Worm (Caenorhabditis elegans) whole organism, young adult: ENCODE measurements around the gene C47E12.10.
A peak's percentile ranks its signal among the peaks of the same experiment; 100 is the strongest.

Experiments used
- B0336.3 ChIP-seq: fragments of 200-800 bp; sonication (Bioruptor generic); IDR thresholded peaks from 2 replicates; pipeline ENCODE4 v1.3.6; 2022; ENCODE audit warnings: missing genetic modification characterization, missing compliant biosample characterization
- C17E4.6 ChIP-seq: fragments of 200-800 bp; sonication (Bioruptor generic); IDR thresholded peaks from 2 replicates; pipeline ENCODE4 v1.3.6; 2022; ENCODE audit warnings: missing genetic modification reagents, missing genetic modification characterization, missing compliant biosample characterization
- D2030.7 ChIP-seq: fragments of 200-800 bp; sonication (Bioruptor generic); IDR thresholded peaks from 2 replicates; pipeline ENCODE4 v1.3.6; 2022; ENCODE audit warnings: missing genetic modification reagents, missing genetic modification characterization, missing compliant biosample characterization
- F22D6.2 ChIP-seq: sonication (generic microtip); optimal IDR thresholded peaks from 2 replicates; lab custom pipeline; 2016; ENCODE audit warnings: mild to moderate bottlenecking, missing genetic modification characterization, missing compliant biosample characterization
- F37B4.10 ChIP-seq: fragments of 200-800 bp; sonication (Bioruptor generic); IDR thresholded peaks from 2 replicates; pipeline ENCODE4 v1.3.6; 2022; ENCODE audit warnings: missing genetic modification characterization, missing compliant biosample characterization
- F52B5.7 ChIP-seq: sonication (generic microtip); optimal IDR thresholded peaks from 2 replicates; lab custom pipeline; 2016; ENCODE audit warnings: mild to moderate bottlenecking, missing genetic modification characterization, missing compliant biosample characterization
- Y67H2A.10 ChIP-seq: fragments of 200-800 bp; sonication (Bioruptor generic); conservative IDR thresholded peaks from 2 replicates; pipeline ENCODE4 v1.3.6; 2022; ENCODE audit warnings: missing genetic modification reagents, missing genetic modification characterization, missing compliant biosample characterization
- ZK185.1 ChIP-seq: sonication (generic microtip); optimal IDR thresholded peaks from 2 replicates; lab custom pipeline; 2016; ENCODE audit warnings: mild to moderate bottlenecking, missing genetic modification characterization, missing compliant biosample characterization; ENCODE audit not compliant: poor library complexity, severe bottlenecking
- ama-1 ChIP-seq, 3 experiments: fragments of 150-350 bp in 1 of 3; sonication (generic microtip) in 2 of 3; optimal IDR thresholded peaks; 2 replicates each; lab custom pipeline; 2014 to 2018; ENCODE audit warnings: missing biosample characterization in 2 of 3, missing genetic modification characterization in 2 of 3, missing genetic modification reagents in 2 of 3
- athp-1 ChIP-seq: sonication (generic microtip); optimal IDR thresholded peaks from 2 replicates; lab custom pipeline; 2017; ENCODE audit warnings: mild to moderate bottlenecking, missing genetic modification characterization, missing compliant biosample characterization
- attf-5 ChIP-seq: fragments of 200-800 bp; sonication (Bioruptor generic); optimal IDR thresholded peaks from 2 replicates; lab custom pipeline; 2018; ENCODE audit warnings: mild to moderate bottlenecking, missing genetic modification characterization, missing compliant biosample characterization
- attf-6 ChIP-seq: fragments of 200-800 bp; sonication (Bioruptor generic); IDR thresholded peaks from 2 replicates; pipeline ENCODE4 v1.3.6; 2022; ENCODE audit warnings: missing genetic modification reagents, missing genetic modification characterization, missing compliant biosample characterization
- ccch-3 ChIP-seq: fragments of 200-800 bp; sonication (Bioruptor generic); optimal IDR thresholded peaks from 2 replicates; lab custom pipeline; 2018; ENCODE audit warnings: mild to moderate bottlenecking, missing genetic modification characterization, missing compliant biosample characterization
- cebp-1 ChIP-seq, 2 experiments: fragments of 200-800 bp in 1 of 2; sonication (Bioruptor generic) in 1 of 2; sonication (generic microtip) in 1 of 2; IDR thresholded peaks in 1 of 2; optimal IDR thresholded peaks in 1 of 2; 2 replicates each; pipeline versions ENCODE4 v1.3.6 to Lab custom; 2017 to 2022; ENCODE audit warnings: missing compliant biosample characterization in 2 of 2, missing genetic modification characterization in 2 of 2, mild to moderate bottlenecking in 1 of 2, missing genetic modification reagents in 1 of 2, moderate library complexity in 1 of 2
- ceh-100 ChIP-seq: fragments of 200-800 bp; sonication (Bioruptor generic); IDR thresholded peaks from 2 replicates; pipeline ENCODE4 v1.3.6; 2022; ENCODE audit warnings: missing genetic modification reagents, missing genetic modification characterization, missing compliant biosample characterization
- ceh-27 ChIP-seq: fragments of 200-800 bp; sonication (Bioruptor generic); optimal IDR thresholded peaks from 2 replicates; lab custom pipeline; 2018; ENCODE audit warnings: mild to moderate bottlenecking, missing genetic modification characterization, moderate library complexity, missing compliant biosample characterization
- ceh-40 ChIP-seq: fragments of 200-800 bp; sonication (Bioruptor generic); IDR thresholded peaks from 2 replicates; pipeline ENCODE4 v1.3.6; 2022; ENCODE audit warnings: missing genetic modification characterization, missing compliant biosample characterization
- chd-7 ChIP-seq: sonication (generic microtip); optimal IDR thresholded peaks from 2 replicates; lab custom pipeline; 2016; ENCODE audit warnings: mild to moderate bottlenecking, missing genetic modification characterization, moderate library complexity, missing compliant biosample characterization
- dox-1 ChIP-seq: fragments of 200-800 bp; sonication (Bioruptor generic); IDR thresholded peaks from 2 replicates; pipeline ENCODE4 v1.3.6; 2022; ENCODE audit warnings: missing genetic modification reagents, missing genetic modification characterization, missing compliant biosample characterization
- dpff-1 ChIP-seq: sonication (generic microtip); optimal IDR thresholded peaks from 2 replicates; lab custom pipeline; 2017; ENCODE audit warnings: mild to moderate bottlenecking, missing genetic modification characterization, missing compliant biosample characterization
- efl-1 ChIP-seq: fragments of 150-350 bp; optimal IDR thresholded peaks from 2 replicates; lab custom pipeline; 2014; ENCODE audit warnings: missing biosample characterization, missing genetic modification reagents, missing genetic modification characterization
- egl-18 ChIP-seq: fragments of 200-800 bp; sonication (Bioruptor generic); IDR thresholded peaks from 2 replicates; pipeline ENCODE4 v1.3.6; 2022; ENCODE audit warnings: missing genetic modification reagents, missing genetic modification characterization, missing compliant biosample characterization
- egl-44 ChIP-seq: fragments of 200-800 bp; sonication (Bioruptor generic); IDR thresholded peaks from 2 replicates; pipeline ENCODE4 v1.3.6; 2022; ENCODE audit warnings: missing genetic modification reagents, missing genetic modification characterization, missing compliant biosample characterization
- egrh-3 ChIP-seq: fragments of 200-800 bp; sonication (Bioruptor generic); IDR thresholded peaks from 2 replicates; pipeline ENCODE4 v1.3.6; 2022; ENCODE audit warnings: missing genetic modification reagents, missing genetic modification characterization, missing compliant biosample characterization
- ekl-4 ChIP-seq: fragments of 200-800 bp; sonication (Bioruptor generic); IDR thresholded peaks from 2 replicates; pipeline ENCODE4 v1.3.6; 2022; ENCODE audit warnings: missing genetic modification reagents, missing genetic modification characterization, missing compliant biosample characterization
- ets-4 ChIP-seq: fragments of 200-800 bp; sonication (Bioruptor generic); optimal IDR thresholded peaks from 2 replicates; lab custom pipeline; 2018; ENCODE audit warnings: mild to moderate bottlenecking, missing genetic modification characterization, missing compliant biosample characterization
- gei-17 ChIP-seq: fragments of 200-800 bp; sonication (Bioruptor generic); optimal IDR thresholded peaks from 2 replicates; lab custom pipeline; 2018; ENCODE audit warnings: mild to moderate bottlenecking, missing genetic modification characterization, missing compliant biosample characterization
- him-1 ChIP-seq: sonication (generic microtip); optimal IDR thresholded peaks from 2 replicates; lab custom pipeline; 2016; ENCODE audit warnings: missing genotype, missing genetic modification reagents, missing genetic modification characterization, missing compliant biosample characterization
- hmg-1.2 ChIP-seq: fragments of 200-800 bp; sonication (Bioruptor generic); IDR thresholded peaks from 2 replicates; pipeline ENCODE4 v1.3.6; 2022; ENCODE audit warnings: missing genetic modification reagents, missing genetic modification characterization, missing compliant biosample characterization
- hmg-20 ChIP-seq: fragments of 200-800 bp; sonication (Bioruptor generic); IDR thresholded peaks from 2 replicates; pipeline ENCODE4 v1.3.6; 2022; ENCODE audit warnings: missing genetic modification reagents, missing genetic modification characterization, missing compliant biosample characterization
- lag-1 ChIP-seq: fragments of 200-800 bp; sonication (Bioruptor generic); IDR thresholded peaks from 2 replicates; pipeline ENCODE4 v1.3.6; 2022; ENCODE audit warnings: missing genetic modification reagents, missing genetic modification characterization, missing compliant biosample characterization
- lin-40 ChIP-seq: sonication (generic microtip); optimal IDR thresholded peaks from 2 replicates; lab custom pipeline; 2016; ENCODE audit warnings: missing genetic modification characterization, mild to moderate bottlenecking, missing compliant biosample characterization, missing genotype, missing genetic modification reagents
- lsy-27 ChIP-seq: sonication (generic microtip); optimal IDR thresholded peaks from 2 replicates; lab custom pipeline; 2017; ENCODE audit warnings: missing genetic modification characterization, mild to moderate bottlenecking, missing compliant biosample characterization, antibody characterized with exemption, missing genotype, borderline replicate concordance; ENCODE audit not compliant: insufficient read depth
- madf-6 ChIP-seq: fragments of 200-800 bp; sonication (Bioruptor generic); IDR thresholded peaks from 2 replicates; pipeline ENCODE4 v1.3.6; 2022; ENCODE audit warnings: missing genetic modification reagents, missing genetic modification characterization, missing compliant biosample characterization
- mcd-1 ChIP-seq: fragments of 200-800 bp; sonication (Bioruptor generic); IDR thresholded peaks from 2 replicates; pipeline ENCODE4 v1.3.6; 2022; ENCODE audit warnings: missing genetic modification reagents, missing genetic modification characterization, missing compliant biosample characterization
- nfyb-1 ChIP-seq: fragments of 200-800 bp; sonication (Bioruptor generic); IDR thresholded peaks from 2 replicates; pipeline ENCODE4 v1.3.6; 2022; ENCODE audit warnings: missing genetic modification reagents, missing genetic modification characterization, missing compliant biosample characterization
- rpc-1 ChIP-seq, 2 experiments: fragments of 150-350 bp in 1 of 2; sonication (generic microtip) in 1 of 2; optimal IDR thresholded peaks; 2 replicates each; lab custom pipeline; 2014 to 2018; ENCODE audit warnings: missing biosample characterization in 1 of 2, missing genetic modification characterization in 1 of 2, missing genetic modification reagents in 1 of 2, missing genotype in 1 of 2
- snpc-1.1 ChIP-seq: sonication (generic microtip); optimal IDR thresholded peaks from 2 replicates; lab custom pipeline; 2017; ENCODE audit warnings: missing genetic modification characterization, mild to moderate bottlenecking, missing compliant biosample characterization, antibody characterized with exemption, moderate library complexity, missing genotype, missing genetic modification reagents; ENCODE audit not compliant: insufficient read depth
- somi-1 ChIP-seq: fragments of 200-800 bp; sonication (Bioruptor generic); optimal IDR thresholded peaks from 2 replicates; lab custom pipeline; 2018; ENCODE audit warnings: mild to moderate bottlenecking, missing genetic modification characterization, missing compliant biosample characterization
- zfh-2 ChIP-seq: fragments of 200-800 bp; sonication (Bioruptor generic); conservative IDR thresholded peaks from 2 replicates; pipeline ENCODE4 v1.3.6; 2022; ENCODE audit warnings: missing genetic modification reagents, missing genetic modification characterization, missing compliant biosample characterization
- ztf-18 ChIP-seq: sonication (generic microtip); optimal IDR thresholded peaks from 2 replicates; lab custom pipeline; 2016; ENCODE audit warnings: missing genotype, mild to moderate bottlenecking, missing genetic modification characterization, missing compliant biosample characterization

Gene C47E12.10

ce11 chrIV:9976284-9976683, 3.7 kb downstream of the C47E12.10 start, which contains the start of gene C47E12.14:
C47E12.14 (minus strand) TSS chrIV:9976384.
- TF ChIP-seq ceh-100 (GFP tag; lab: Robert Waterston, UW) (no peak), lsy-27 (tag; lab: Kevin White, UChicago) (no peak), ZK185.1 (tag; lab: Kevin White, UChicago) (no peak), attf-6 (GFP tag; lab: Robert Waterston, UW) (no peak), somi-1 (GFP tag; lab: Kevin White, UChicago) (no peak), hmg-20 (GFP tag; lab: Robert Waterston, UW) (no peak), ets-4 (GFP tag; lab: Kevin White, UChicago) (no peak), nfyb-1 (GFP tag; lab: Robert Waterston, UW) (no peak), ama-1 (optimal IDR thresholded peaks at IDR 0.05; lab: Kevin White, UChicago) (no peak), ama-1 (GFP tag; optimal IDR thresholded peaks at IDR 0.05; lab: Kevin White, UChicago) (no peak), ceh-40 (GFP tag; lab: Robert Waterston, UW) (no peak), B0336.3 (GFP tag; lab: Robert Waterston, UW) (no peak), dpff-1 (tag; lab: Kevin White, UChicago) (no peak), athp-1 (tag; lab: Kevin White, UChicago) (no peak), dox-1 (no peak), efl-1 (no peak), chd-7 (tag; lab: Kevin White, UChicago) (no peak), F37B4.10 (no peak)

ce11 chrIV:9977602-9978172, 5.1 kb downstream of the C47E12.10 start, which contains the start of gene dhp-2:
dhp-2 (plus strand) TSS chrIV:9978122.
- no peak for TF ChIP-seq Y67H2A.10 (GFP tag; lab: Robert Waterston, UW)
- no peak for TF ChIP-seq F52B5.7 (tag; lab: Kevin White, UChicago)
- TF ChIP-seq lin-40 (tag; lab: Kevin White, UChicago) = no peak
- no peak for TF ChIP-seq gei-17
- no peak for TF ChIP-seq rpc-1 (optimal IDR thresholded peaks at IDR 0.05; lab: Kevin White, UChicago)
- TF ChIP-seq rpc-1 (tag; optimal IDR thresholded peaks at IDR 0.05; lab: Kevin White, UChicago) = no peak
- TF ChIP-seq ccch-3 (GFP tag; lab: Kevin White, UChicago) = no peak
- TF ChIP-seq him-1 (tag; lab: Kevin White, UChicago) = no peak
- no peak for TF ChIP-seq egl-44 (GFP tag; lab: Robert Waterston, UW)
- TF ChIP-seq ekl-4 (GFP tag; lab: Robert Waterston, UW) = no peak
- no peak for TF ChIP-seq madf-6
- TF ChIP-seq attf-5 (GFP tag; lab: Kevin White, UChicago) = no peak
- no peak for TF ChIP-seq egl-18 (GFP tag; lab: Robert Waterston, UW)
- TF ChIP-seq D2030.7 (GFP tag; lab: Robert Waterston, UW) = no peak

- TF ChIP-seq mcd-1 (GFP tag; lab: Robert Waterston, UW) (peak; percentile 36; the same call in 1 of the 2 replicates), hmg-1.2 (peak; percentile 87), dpff-1 (tag; lab: Kevin White, UChicago) (no peak)
Measured at ce11 chrIV:9982226-9982794, 9.7 kb downstream of the C47E12.10 start, which contains the start of gene rrp-1. rrp-1 (minus strand) TSS chrIV:9982276.

- no peak for TF ChIP-seq ccch-3 (GFP tag; lab: Kevin White, UChicago)
- TF ChIP-seq lsy-27 (tag; lab: Kevin White, UChicago) = no peak
- TF ChIP-seq ztf-18 (tag; lab: Kevin White, UChicago) = no peak
- no peak for TF ChIP-seq attf-5 (GFP tag; lab: Kevin White, UChicago)
- no peak for TF ChIP-seq egl-18 (GFP tag; lab: Robert Waterston, UW)
- TF ChIP-seq ceh-27 = no peak
- no peak for TF ChIP-seq zfh-2
- TF ChIP-seq lag-1 (GFP tag; lab: Robert Waterston, UW) = no peak
- TF ChIP-seq C17E4.6 (GFP tag; lab: Robert Waterston, UW) = no peak
- no peak for TF ChIP-seq snpc-1.1
- no peak for TF ChIP-seq F22D6.2 (tag; lab: Kevin White, UChicago)
- no peak for TF ChIP-seq cebp-1 (GFP tag; IDR thresholded peaks at IDR 0.05; lab: Robert Waterston, UW)
- no peak for TF ChIP-seq cebp-1 (tag; optimal IDR thresholded peaks at IDR 0.05; lab: Kevin White, UChicago)
- TF ChIP-seq egrh-3 (GFP tag; lab: Robert Waterston, UW) = no peak
Measured at ce11 chrIV:9982895-9983294, 10.3 kb downstream of the C47E12.10 start, which contains the start of gene mam-2. mam-2 (plus strand) TSS chrIV:9983195.
